Fruit fly (Drosophila melanogaster) whole organism, embryonic: Measurements from ENCODE around the gene CG11309.

Experiments
- Antp ChIP-seq: fragments of 200-800 bp; sonication (Bioruptor generic); optimal IDR thresholded peaks from 3 replicates; lab custom pipeline; 2016; ENCODE audit warnings: missing biosample characterization, missing genetic modification characterization
- Bgb ChIP-seq: fragments of 200-800 bp; sonication (Bioruptor generic); IDR thresholded peaks from 2 replicates; pipeline ENCODE4 v1.3.6; 2022; ENCODE audit warnings: missing biosample characterization, missing genetic modification characterization; ENCODE audit not compliant: partially characterized antibody
- Blimp-1 ChIP-seq: fragments of 200-800 bp; sonication (Bioruptor generic); optimal IDR thresholded peaks from 3 replicates; lab custom pipeline; 2018; ENCODE audit warnings: missing biosample characterization, missing genetic modification characterization, mild to moderate bottlenecking, moderate library complexity, missing genetic modification reagents
- CG10366 ChIP-seq: fragments of 200-800 bp; sonication (Bioruptor generic); IDR thresholded peaks from 2 replicates; pipeline ENCODE4 v1.3.6; 2022; ENCODE audit warnings: missing biosample characterization, missing genetic modification characterization
- CG10431 ChIP-seq: fragments of 200-800 bp; sonication (Bioruptor generic); optimal IDR thresholded peaks from 3 replicates; lab custom pipeline; 2018; ENCODE audit warnings: missing biosample characterization, mild to moderate bottlenecking, missing genetic modification characterization
- CG10462 ChIP-seq: fragments of 200-800 bp; sonication (Bioruptor generic); optimal IDR thresholded peaks from 2 replicates; lab custom pipeline; 2016; ENCODE audit warnings: missing biosample characterization, missing genetic modification characterization
- CG10959 ChIP-seq: fragments of 200-800 bp; sonication (Bioruptor generic); IDR thresholded peaks from 2 replicates; pipeline ENCODE4 v1.3.6; 2022; ENCODE audit warnings: missing biosample characterization, missing genetic modification characterization
- CG12104 ChIP-seq: fragments of 200-800 bp; sonication (Bioruptor generic); optimal IDR thresholded peaks from 3 replicates; lab custom pipeline; 2016; ENCODE audit warnings: missing biosample characterization, missing genetic modification characterization
- CG12744 ChIP-seq: fragments of 200-800 bp; sonication (Bioruptor generic); optimal IDR thresholded peaks from 2 replicates; lab custom pipeline; 2016; ENCODE audit warnings: missing biosample characterization, missing genetic modification characterization
- CG12942 ChIP-seq: fragments of 200-800 bp; sonication (Bioruptor generic); optimal IDR thresholded peaks from 3 replicates; lab custom pipeline; 2016; ENCODE audit warnings: missing biosample characterization, missing genetic modification characterization
- CG13296 ChIP-seq: fragments of 200-800 bp; sonication (Bioruptor generic); optimal IDR thresholded peaks from 3 replicates; lab custom pipeline; 2018; ENCODE audit warnings: missing biosample characterization, mild to moderate bottlenecking, missing genetic modification characterization
- CG14014 ChIP-seq: fragments of 200-800 bp; sonication (Bioruptor generic); IDR thresholded peaks from 2 replicates; pipeline ENCODE4 v1.3.6; 2022; ENCODE audit warnings: missing biosample characterization, missing genetic modification characterization
- CG3163 ChIP-seq: fragments of 200-800 bp; sonication (Bioruptor generic); optimal IDR thresholded peaks from 3 replicates; lab custom pipeline; 2016; ENCODE audit warnings: missing biosample characterization, missing genetic modification characterization
- CG4617 ChIP-seq: fragments of 200-800 bp; sonication (Bioruptor generic); optimal IDR thresholded peaks from 3 replicates; lab custom pipeline; 2016; ENCODE audit warnings: missing biosample characterization, missing genetic modification characterization, borderline replicate concordance
- CG4854 ChIP-seq: fragments of 200-800 bp; sonication (Bioruptor generic); optimal IDR thresholded peaks from 2 replicates; lab custom pipeline; 2016; ENCODE audit warnings: missing biosample characterization, missing genetic modification characterization, inconsistent platforms
- CG6765 ChIP-seq: fragments of 200-800 bp; sonication (Bioruptor generic); optimal IDR thresholded peaks from 3 replicates; lab custom pipeline; 2017; ENCODE audit warnings: missing biosample characterization, mild to moderate bottlenecking, missing genetic modification characterization
- CG7372 ChIP-seq: fragments of 200-800 bp; sonication (Bioruptor generic); IDR thresholded peaks from 2 replicates; pipeline ENCODE4 v1.3.6; 2022; ENCODE audit warnings: missing biosample characterization, missing genetic modification characterization
- CG7839 ChIP-seq: fragments of 200-800 bp; sonication (Bioruptor generic); optimal IDR thresholded peaks from 3 replicates; lab custom pipeline; 2018; ENCODE audit warnings: missing biosample characterization, mild to moderate bottlenecking, missing genetic modification characterization, moderate library complexity
- CG9876 ChIP-seq: fragments of 200-800 bp; sonication (Bioruptor generic); optimal IDR thresholded peaks from 2 replicates; lab custom pipeline; 2016; ENCODE audit warnings: missing biosample characterization, missing genetic modification characterization
- CG9932 ChIP-seq: fragments of 200-800 bp; sonication (Bioruptor generic); IDR thresholded peaks from 2 replicates; pipeline ENCODE4 v1.3.6; 2022; ENCODE audit warnings: missing biosample characterization, missing genetic modification characterization
- Doc2 ChIP-seq: fragments of 200-800 bp; sonication (Bioruptor generic); IDR thresholded peaks from 2 replicates; pipeline ENCODE4 v1.3.6; 2022; ENCODE audit warnings: missing biosample characterization, missing genetic modification characterization
- Dref ChIP-seq: fragments of 200-800 bp; sonication (Bioruptor generic); IDR thresholded peaks from 2 replicates; pipeline ENCODE4 v1.3.6; 2022; ENCODE audit warnings: missing biosample characterization, missing genetic modification characterization
- Hr78 ChIP-seq, 2 experiments: fragments of 200-800 bp in 1 of 2; fragments of >200 bp in 1 of 2; sonication (Bioruptor generic) in 1 of 2; optimal IDR thresholded peaks; 2 replicates each; lab custom pipeline; 2017 to 2019; ENCODE audit warnings: missing biosample characterization in 2 of 2, missing genetic modification characterization in 2 of 2, mild to moderate bottlenecking in 1 of 2, moderate library complexity in 1 of 2
- Hsf ChIP-seq: fragments of 200-800 bp; sonication (Bioruptor generic); optimal IDR thresholded peaks from 3 replicates; lab custom pipeline; 2016; ENCODE audit warnings: missing biosample characterization, missing genetic modification characterization
- Rx ChIP-seq: fragments of 200-800 bp; sonication (Bioruptor generic); IDR thresholded peaks from 2 replicates; pipeline ENCODE4 v1.3.6; 2022; ENCODE audit warnings: missing biosample characterization, missing genetic modification characterization
- Sox100B ChIP-seq: fragments of 200-800 bp; sonication (Bioruptor generic); optimal IDR thresholded peaks from 3 replicates; lab custom pipeline; 2018; ENCODE audit warnings: missing biosample characterization, mild to moderate bottlenecking, missing genetic modification characterization
- amos ChIP-seq: fragments of 200-800 bp; sonication (Bioruptor generic); IDR thresholded peaks from 2 replicates; pipeline ENCODE4 v1.3.6; 2022; ENCODE audit warnings: missing biosample characterization, missing genetic modification characterization; ENCODE audit not compliant: partially characterized antibody
- bbx ChIP-seq: fragments of 200-800 bp; sonication (Bioruptor generic); IDR thresholded peaks from 2 replicates; pipeline ENCODE4 v1.3.6; 2022; ENCODE audit warnings: missing biosample characterization, missing genetic modification characterization; ENCODE audit not compliant: partially characterized antibody
- bsh ChIP-seq, 2 experiments: fragments of 200-800 bp; sonication (Bioruptor generic); optimal IDR thresholded peaks; 2 replicates each; lab custom pipeline; 2017 to 2018; ENCODE audit warnings: mild to moderate bottlenecking in 2 of 2, missing biosample characterization in 2 of 2, missing genetic modification characterization in 2 of 2, moderate library complexity in 1 of 2
- btn ChIP-seq: fragments of 200-800 bp; sonication (Bioruptor generic); optimal IDR thresholded peaks from 2 replicates; lab custom pipeline; 2016; ENCODE audit warnings: missing biosample characterization, missing genetic modification characterization
- caup ChIP-seq: fragments of 200-800 bp; sonication (Bioruptor generic); optimal IDR thresholded peaks from 3 replicates; lab custom pipeline; 2017; ENCODE audit warnings: missing biosample characterization, mild to moderate bottlenecking, missing genetic modification characterization, moderate library complexity; ENCODE audit not compliant: severe bottlenecking
- chm ChIP-seq: fragments of 200-800 bp; sonication (Bioruptor generic); IDR thresholded peaks from 2 replicates; pipeline ENCODE4 v1.3.6; 2022; ENCODE audit warnings: missing biosample characterization, missing genetic modification characterization
- chn ChIP-seq: fragments of 200-800 bp; sonication (Bioruptor generic); optimal IDR thresholded peaks from 2 replicates; lab custom pipeline; 2016; ENCODE audit warnings: missing biosample characterization, missing genetic modification characterization
- fd64A ChIP-seq: fragments of 200-800 bp; sonication (Bioruptor generic); optimal IDR thresholded peaks from 3 replicates; lab custom pipeline; 2018; ENCODE audit warnings: missing biosample characterization, mild to moderate bottlenecking, missing genetic modification characterization
- hb ChIP-seq: fragments of 200-800 bp; sonication (Bioruptor generic); IDR thresholded peaks from 3 replicates; pipeline ENCODE4 v1.3.6; 2022; ENCODE audit warnings: missing biosample characterization, missing genetic modification characterization; ENCODE audit not compliant: partially characterized antibody
- insv ChIP-seq, 2 experiments: fragments of 200-800 bp; sonication (Bioruptor generic); optimal IDR thresholded peaks; 3 replicates each; lab custom pipeline; 2016 to 2018; ENCODE audit warnings: missing biosample characterization in 2 of 2, missing genetic modification characterization in 2 of 2
- jumu ChIP-seq: fragments of 200-800 bp; sonication (Bioruptor generic); optimal IDR thresholded peaks from 3 replicates; lab custom pipeline; 2016; ENCODE audit warnings: missing biosample characterization, missing genetic modification characterization
- lab ChIP-seq: fragments of 200-800 bp; sonication (Bioruptor generic); optimal IDR thresholded peaks from 3 replicates; lab custom pipeline; 2017; ENCODE audit warnings: missing biosample characterization, missing genetic modification characterization, mild to moderate bottlenecking, moderate library complexity, missing genetic modification reagents
- pb ChIP-seq: fragments of 200-800 bp; sonication (Bioruptor generic); optimal IDR thresholded peaks from 3 replicates; lab custom pipeline; 2016; ENCODE audit warnings: missing biosample characterization, missing genetic modification characterization
- pfk ChIP-seq: fragments of 200-800 bp; sonication (Bioruptor generic); optimal IDR thresholded peaks from 2 replicates; lab custom pipeline; 2018; ENCODE audit warnings: missing biosample characterization, mild to moderate bottlenecking, missing genetic modification characterization, moderate library complexity
- phol ChIP-seq: fragments of 200-800 bp; sonication (Bioruptor generic); optimal IDR thresholded peaks from 3 replicates; lab custom pipeline; 2018; ENCODE audit warnings: missing biosample characterization, mild to moderate bottlenecking, missing genetic modification characterization, moderate library complexity
- schlank ChIP-seq: fragments of 200-800 bp; sonication (Bioruptor generic); optimal IDR thresholded peaks from 2 replicates; lab custom pipeline; 2018; ENCODE audit warnings: missing biosample characterization, mild to moderate bottlenecking, missing genetic modification characterization
- slou ChIP-seq: fragments of 200-800 bp; sonication (Bioruptor generic); optimal IDR thresholded peaks from 3 replicates; lab custom pipeline; 2016; ENCODE audit warnings: missing biosample characterization, missing genetic modification characterization
- sug ChIP-seq: fragments of 200-800 bp; optimal IDR thresholded peaks from 2 replicates; lab custom pipeline; 2019; ENCODE audit warnings: missing biosample characterization, mild to moderate bottlenecking, missing genetic modification characterization, moderate library complexity
- toy ChIP-seq: fragments of 200-800 bp; sonication (Bioruptor generic); IDR thresholded peaks from 2 replicates; pipeline ENCODE4 v1.3.6; 2022; ENCODE audit warnings: missing biosample characterization, missing genetic modification characterization
- ttk ChIP-seq: fragments of 200-800 bp; sonication (Bioruptor generic); IDR thresholded peaks from 2 replicates; pipeline ENCODE4 v2.1.2; 2022; ENCODE audit warnings: missing biosample characterization, missing genetic modification characterization
- tx ChIP-seq: fragments of 200-800 bp; sonication (Bioruptor generic); optimal IDR thresholded peaks from 2 replicates; lab custom pipeline; 2016; ENCODE audit warnings: missing biosample characterization, missing genetic modification characterization
- unc-4 ChIP-seq: fragments of 200-800 bp; sonication (Bioruptor generic); IDR thresholded peaks from 2 replicates; pipeline ENCODE4 v1.3.6; 2022; ENCODE audit warnings: missing biosample characterization, missing genetic modification characterization; ENCODE audit not compliant: partially characterized antibody

Gene CG11309

dm6 chr3L:21285639-21286338, 18.7 kb downstream of the CG11309 start, which contains the start of the genes CG12974 and pzg (continued):
- 0 out of 2 replicates have a peak, but pooled peaks have one; percentile 55 for TF ChIP-seq CG14014 (GFP tag; lab: Robert Waterston, UW)
- TF ChIP-seq btn (GFP tag; lab: Kevin White, UChicago): no peak
- TF ChIP-seq jumu (GFP tag; lab: Kevin White, UChicago): peak; percentile 68
- TF ChIP-seq Hr78 (GFP tag; optimal IDR thresholded peaks at IDR 0.05; lab: Kevin White, UChicago): peak in 1 of 2 experiments; percentile 39
- TF ChIP-seq tx: peak; percentile 69
- peak; percentile 60; the same call in 1 of the 2 replicates for TF ChIP-seq bbx (GFP tag; lab: Robert Waterston, UW)
- peak; percentile 84 for TF ChIP-seq CG10366 (GFP tag; lab: Robert Waterston, UW)
- peak; percentile 67 for TF ChIP-seq Rx (GFP tag; lab: Robert Waterston, UW)
- TF ChIP-seq chm (GFP tag; lab: Robert Waterston, UW): peak; percentile 84
- TF ChIP-seq Bgb (GFP tag; lab: Robert Waterston, UW): peak; percentile 74; the same call in 1 of the 2 replicates
- TF ChIP-seq CG12744: peak; percentile 55
- TF ChIP-seq slou (GFP tag; lab: Kevin White, UChicago): peak; percentile 46
- peak; percentile 73 for TF ChIP-seq caup (GFP tag; lab: Kevin White, UChicago)
- TF ChIP-seq CG9876: peak; percentile 94
- peak; percentile 91 for TF ChIP-seq CG9932 (GFP tag; lab: Robert Waterston, UW)
- peak; percentile 86 for TF ChIP-seq chn (GFP tag; lab: Kevin White, UChicago)
- peak; percentile 79 for TF ChIP-seq Doc2 (GFP tag; lab: Robert Waterston, UW)
- peak; percentile 64 for TF ChIP-seq CG3163
- peak; percentile 59 for TF ChIP-seq Sox100B (GFP tag; lab: Kevin White, UChicago)
- peak; percentile 45 for TF ChIP-seq pfk
- TF ChIP-seq hb (GFP tag; lab: Robert Waterston, UW): peak; percentile 87
- peak; percentile 22 for TF ChIP-seq fd64A
- peak; percentile 39 for TF ChIP-seq pb (GFP tag; lab: Kevin White, UChicago)
- peak; percentile 80 for TF ChIP-seq CG12104 (GFP tag; lab: Kevin White, UChicago)
- peak; percentile 63 for TF ChIP-seq CG10431 (GFP tag; lab: Kevin White, UChicago)
- TF ChIP-seq CG12942: peak; percentile 67
- TF ChIP-seq CG4854 (GFP tag; lab: Kevin White, UChicago): peak; percentile 23
- peak; percentile 68 for TF ChIP-seq lab (GFP tag; lab: Kevin White, UChicago)
- TF ChIP-seq sug (tag; lab: Kevin White, UChicago): peak; percentile 85
- peak; percentile 62 for TF ChIP-seq CG4617
- TF ChIP-seq phol (tag; lab: Kevin White, UChicago): peak; percentile 100
- peak; percentile 85 for TF ChIP-seq Blimp-1 (GFP tag; lab: Kevin White, UChicago)
- TF ChIP-seq CG7839 (tag; lab: Kevin White, UChicago): peak; percentile 70
- TF ChIP-seq CG10462: no peak
- TF ChIP-seq CG10959 (GFP tag; lab: Robert Waterston, UW): peak; percentile 88
- TF ChIP-seq insv (GFP tag; optimal IDR thresholded peaks at IDR 0.05; lab: Kevin White, UChicago): peak in 1 of 2 experiments; percentile 42
- TF ChIP-seq ttk (GFP tag; lab: Robert Waterston, UW): peak; percentile 79
- TF ChIP-seq Dref (GFP tag; lab: Robert Waterston, UW): peak; percentile 40
- TF ChIP-seq CG6765 (GFP tag; lab: Kevin White, UChicago): peak; percentile 65
- TF ChIP-seq Antp: peak; percentile 55
- TF ChIP-seq schlank: peak; percentile 7
- TF ChIP-seq amos (GFP tag; lab: Robert Waterston, UW): peak; percentile 66; the same call in 1 of the 2 replicates
- TF ChIP-seq CG7372 (GFP tag; lab: Robert Waterston, UW): peak; percentile 80
- TF ChIP-seq Hsf (GFP tag; lab: Kevin White, UChicago): peak; percentile 92
- peak; percentile 53; the same call in 1 of the 2 replicates for TF ChIP-seq toy (GFP tag; lab: Robert Waterston, UW)
- TF ChIP-seq unc-4 (GFP tag; lab: Robert Waterston, UW): peak; percentile 52
- peak; percentile 50 for TF ChIP-seq CG13296 (GFP tag; lab: Kevin White, UChicago)
- TF ChIP-seq bsh (GFP tag; optimal IDR thresholded peaks at IDR 0.05; lab: Kevin White, UChicago): peak in 1 of 2 experiments; percentile 69
